Worm (Caenorhabditis elegans): ENCODE data around the gene Y67D8B.2.
A peak's percentile ranks its signal among the peaks of the same experiment; 100 is the strongest.

The Y67D8B.2 gene

DNA sequence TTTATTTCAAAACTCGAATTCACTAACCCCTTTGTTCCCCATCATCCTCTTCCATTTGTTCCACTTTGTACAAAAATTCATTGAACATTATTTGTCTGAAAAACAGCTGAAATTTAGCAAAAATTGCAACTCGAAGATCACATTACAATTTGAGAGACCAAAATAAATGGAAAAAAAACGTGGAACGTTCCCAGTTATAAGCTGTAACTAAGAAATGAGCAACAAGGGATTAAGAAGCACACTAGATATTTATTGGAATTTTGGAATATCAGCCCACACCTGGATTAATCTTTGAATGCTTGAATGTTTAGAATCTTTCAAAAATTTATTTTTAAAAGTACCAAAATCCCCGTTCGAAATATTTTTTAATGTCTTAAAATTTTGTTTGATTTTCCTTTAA lies at the start of gene Y67D8B.2:
Gene Y67D8B.2, minus strand, starts transcription at position 101 of the 400 bp plus-strand sequence.
- TF ChIP-seq atf-7 (tag; optimal IDR thresholded peaks at IDR 0.05), result no peak
- no peak for TF ChIP-seq F10E7.11 (tag; optimal IDR thresholded peaks at IDR 0.05)
- no peak for TF ChIP-seq Y79H2A.3 (GFP tag; conservative IDR thresholded peaks at IDR 0.05)
- no peak for TF ChIP-seq F55B11.4 (tag; optimal IDR thresholded peaks at IDR 0.05; ENCODE audit: borderline replicate concordance, insufficient read depth)
- TF ChIP-seq mes-4 (tag; optimal IDR thresholded peaks at IDR 0.05), result no peak
- TF ChIP-seq lsl-1 (GFP tag; optimal IDR thresholded peaks at IDR 0.05), result no peak

DNA sequence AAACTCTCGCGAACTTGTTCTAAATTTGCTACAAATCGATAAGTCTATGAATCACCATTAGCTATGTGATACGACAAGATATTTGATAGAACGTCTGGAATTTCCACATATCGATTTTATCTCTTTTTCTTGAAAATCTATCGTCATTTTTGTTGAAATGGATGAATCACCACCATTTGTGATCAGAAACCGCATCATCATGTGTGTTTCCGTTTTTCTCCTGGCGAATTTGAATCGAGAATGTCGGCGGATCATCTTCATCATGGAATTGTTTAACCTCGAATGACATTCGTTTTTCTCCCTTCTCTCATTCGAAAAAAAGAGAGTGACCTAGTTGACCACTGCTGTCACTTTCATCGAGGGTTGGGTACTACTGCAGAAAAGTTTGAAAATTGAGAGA lies 42.9 kb upstream of the Y67D8B.2 start:
- TF ChIP-seq lin-40 (tag; optimal IDR thresholded peaks at IDR 0.05) (peak; percentile 12), Y53G8AR.9 (GFP tag; conservative IDR thresholded peaks at IDR 0.05) (0 out of 2 replicates have a peak, but pooled peaks have one; percentile 32), snpc-1.1 (tag; optimal IDR thresholded peaks at IDR 0.05; ENCODE audit: insufficient read depth) (no peak)

DNA sequence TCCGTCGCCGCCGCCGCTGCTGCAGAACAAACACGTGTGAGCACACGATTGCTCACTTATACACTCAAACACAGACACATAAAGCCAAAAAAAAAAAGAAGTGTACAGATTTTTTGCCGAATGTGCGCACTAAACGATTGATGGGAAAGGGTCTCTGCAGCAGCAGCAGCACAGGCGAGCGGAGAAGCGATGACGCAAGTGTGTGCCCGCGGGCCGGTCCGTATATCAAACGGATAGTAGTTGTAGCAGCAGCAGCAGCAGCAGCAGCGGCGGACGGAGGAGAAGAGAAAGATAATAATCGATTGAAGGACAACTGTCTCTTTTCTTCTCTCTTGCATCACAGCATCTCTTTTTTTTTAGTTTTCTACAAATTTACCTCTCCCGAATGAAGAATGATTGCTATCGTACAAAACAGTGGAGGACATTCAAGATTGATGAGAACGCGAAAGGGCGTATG lies 42.1 kb upstream of the Y67D8B.2 start:
- no peak for TF ChIP-seq lin-54 (GFP tag; optimal IDR thresholded peaks at IDR 0.05)
- no peak for TF ChIP-seq hmg-20 (GFP tag; IDR thresholded peaks at IDR 0.05)
- TF ChIP-seq fkh-3 (tag; optimal IDR thresholded peaks at IDR 0.05), result no peak
- no peak for TF ChIP-seq cebp-2 (GFP tag; IDR thresholded peaks at IDR 0.05)
- TF ChIP-seq somi-1 (GFP tag; optimal IDR thresholded peaks at IDR 0.05), result peak; percentile 5
- TF ChIP-seq madf-6 (GFP tag; IDR thresholded peaks at IDR 0.05), result no peak
- TF ChIP-seq Y56A3A.18 (GFP tag; IDR thresholded peaks at IDR 0.05), result no peak
- TF ChIP-seq egrh-3 (GFP tag; IDR thresholded peaks at IDR 0.05), result peak; percentile 69
- no peak for TF ChIP-seq lag-1 (GFP tag; IDR thresholded peaks at IDR 0.05)
- TF ChIP-seq B0336.3 (GFP tag; IDR thresholded peaks at IDR 0.05), result no peak; the same call in 1 of the 2 replicates
- no peak for TF ChIP-seq ztf-18 (tag; optimal IDR thresholded peaks at IDR 0.05)
- no peak for TF ChIP-seq F55B11.4 (tag; optimal IDR thresholded peaks at IDR 0.05; ENCODE audit: borderline replicate concordance, insufficient read depth)
- TF ChIP-seq snpc-4 (GFP tag; optimal IDR thresholded peaks at IDR 0.05), result no peak
- peak in 1 of 4 experiments; percentile 5 for TF ChIP-seq snpc-4 (tag; optimal IDR thresholded peaks at IDR 0.05)
- peak; percentile 5 for TF ChIP-seq ztf-26 (tag; optimal IDR thresholded peaks at IDR 0.05)
- no peak for TF ChIP-seq attf-5 (GFP tag; optimal IDR thresholded peaks at IDR 0.05)
- TF ChIP-seq efl-1 (GFP tag; optimal IDR thresholded peaks at IDR 0.05), result no peak
- no peak for TF ChIP-seq F39B2.1 (GFP tag; IDR thresholded peaks at IDR 0.05)
- no peak for TF ChIP-seq egl-44 (GFP tag; IDR thresholded peaks at IDR 0.05)
- TF ChIP-seq attf-6 (GFP tag; IDR thresholded peaks at IDR 0.05), result no peak
- TF ChIP-seq pbrm-1 (GFP tag; IDR thresholded peaks at IDR 0.05), result no peak
- TF ChIP-seq madf-3 (GFP tag; IDR thresholded peaks at IDR 0.05), result 0 out of 2 replicates have a peak, but pooled peaks have one; percentile 46
- no peak for TF ChIP-seq dpl-1 (GFP tag; optimal IDR thresholded peaks at IDR 0.05)
- TF ChIP-seq bed-1 (GFP tag; IDR thresholded peaks at IDR 0.05), result no peak
- peak; percentile 83 for TF ChIP-seq zfh-2 (GFP tag; conservative IDR thresholded peaks at IDR 0.05)
- no peak for TF ChIP-seq atf-7 (tag; optimal IDR thresholded peaks at IDR 0.05)
- TF ChIP-seq madf-10 (tag; optimal IDR thresholded peaks at IDR 0.05), result peak; percentile 28
- no peak for TF ChIP-seq lsy-27 (tag; optimal IDR thresholded peaks at IDR 0.05; ENCODE audit: borderline replicate concordance, insufficient read depth)
- TF ChIP-seq ekl-4 (GFP tag; IDR thresholded peaks at IDR 0.05), result no peak
- no peak for TF ChIP-seq him-1 (tag; optimal IDR thresholded peaks at IDR 0.05)
- TF ChIP-seq F49E8.2 (tag; optimal IDR thresholded peaks at IDR 0.05; ENCODE audit: insufficient read depth), result no peak
- no peak for TF ChIP-seq ceh-58 (GFP tag; IDR thresholded peaks at IDR 0.05)
- TF ChIP-seq B0019.2 (GFP tag; conservative IDR thresholded peaks at IDR 0.05), result no peak
- TF ChIP-seq nhr-80 (tag; optimal IDR thresholded peaks at IDR 0.05), result peak; percentile 34
- no peak for TF ChIP-seq F57A8.1 (GFP tag; optimal IDR thresholded peaks at IDR 0.05)
- no peak for TF ChIP-seq F10E7.11 (tag; optimal IDR thresholded peaks at IDR 0.05)
- no peak for TF ChIP-seq xnd-1 (tag; optimal IDR thresholded peaks at IDR 0.05)
- no peak for TF ChIP-seq aptf-2 (GFP tag; conservative IDR thresholded peaks at IDR 0.05)
- TF ChIP-seq mes-4 (tag; optimal IDR thresholded peaks at IDR 0.05), result no peak
- no peak for TF ChIP-seq snpc-3.4 (tag; optimal IDR thresholded peaks at IDR 0.05)
